Fruit fly (Drosophila melanogaster): ENCODE data around the gene CG14805.

Gene CG14805

dm6 chrX:1861620-1862184, 15.4 kb upstream of the CG14805 start, which contains the start of gene deltaCOP:
TSS of gene deltaCOP (minus strand) at chrX:1861790.
- no peak for TF ChIP-seq CG8159 (tag; optimal IDR thresholded peaks at IDR 0.05)
- peak; percentile 54 for TF ChIP-seq CG17806 (tag; optimal IDR thresholded peaks at IDR 0.05)
- TF ChIP-seq CG8301 (tag; optimal IDR thresholded peaks at IDR 0.05), result no peak
- TF ChIP-seq EcR (GFP tag; optimal IDR thresholded peaks at IDR 0.05), result peak; percentile 15
- no peak for TF ChIP-seq Pif1B (GFP tag; optimal IDR thresholded peaks at IDR 0.05)
- peak; percentile 70 for TF ChIP-seq CG32121 (GFP tag; IDR thresholded peaks at IDR 0.05)
- TF ChIP-seq CG34367 (tag; optimal IDR thresholded peaks at IDR 0.05), result no peak
- TF ChIP-seq Pif1A (GFP tag; optimal IDR thresholded peaks at IDR 0.05), result no peak
- peak; percentile 75 for TF ChIP-seq Ets98B (GFP tag; IDR thresholded peaks at IDR 0.05)
- peak; percentile 63 for TF ChIP-seq CG9948 (tag; optimal IDR thresholded peaks at IDR 0.05)
- peak; percentile 43 for TF ChIP-seq gl (tag; optimal IDR thresholded peaks at IDR 0.05)
- TF ChIP-seq CG13204 (GFP tag; optimal IDR thresholded peaks at IDR 0.05), result no peak
- no peak for TF ChIP-seq CG14655 (GFP tag; optimal IDR thresholded peaks at IDR 0.05)
- peak; percentile 52; the same call in 1 of the 2 replicates for TF ChIP-seq CG12605 (GFP tag; IDR thresholded peaks at IDR 0.05)
- TF ChIP-seq CG4496 (GFP tag; IDR thresholded peaks at IDR 0.05), result peak; percentile 69; the same call in 2 of the 3 replicates
- TF ChIP-seq CG10348 (GFP tag; IDR thresholded peaks at IDR 0.05), result peak; percentile 57
- peak; percentile 75 for TF ChIP-seq CG15710 (tag; optimal IDR thresholded peaks at IDR 0.05)
- TF ChIP-seq rn (GFP tag; IDR thresholded peaks at IDR 0.05), result peak; percentile 47; the same call in 1 of the 2 replicates
- TF ChIP-seq Snoo (tag; optimal IDR thresholded peaks at IDR 0.05), result peak; percentile 76
- peak; percentile 86 for TF ChIP-seq fd96Ca (GFP tag; IDR thresholded peaks at IDR 0.05)
- no peak for TF ChIP-seq D1 (tag; optimal IDR thresholded peaks at IDR 0.05)

- TF ChIP-seq Pif1A (GFP tag; optimal IDR thresholded peaks at IDR 0.05) (no peak), CG8159 (tag; optimal IDR thresholded peaks at IDR 0.05) (no peak), Pif1B (GFP tag; optimal IDR thresholded peaks at IDR 0.05) (no peak), CG17806 (tag; optimal IDR thresholded peaks at IDR 0.05) (no peak), CG8301 (tag; optimal IDR thresholded peaks at IDR 0.05) (no peak), Ets98B (GFP tag; IDR thresholded peaks at IDR 0.05) (no peak), CG10348 (GFP tag; IDR thresholded peaks at IDR 0.05) (no peak), CG12605 (GFP tag; IDR thresholded peaks at IDR 0.05) (no peak), Snoo (tag; optimal IDR thresholded peaks at IDR 0.05) (no peak), CG14655 (GFP tag; optimal IDR thresholded peaks at IDR 0.05) (no peak), D1 (tag; optimal IDR thresholded peaks at IDR 0.05) (no peak), fd96Ca (GFP tag; IDR thresholded peaks at IDR 0.05) (no peak), gl (tag; optimal IDR thresholded peaks at IDR 0.05) (no peak), CG32121 (GFP tag; IDR thresholded peaks at IDR 0.05) (no peak), CG13204 (GFP tag; optimal IDR thresholded peaks at IDR 0.05) (no peak), CG4496 (GFP tag; IDR thresholded peaks at IDR 0.05) (no peak), rn (GFP tag; IDR thresholded peaks at IDR 0.05) (no peak), CG9948 (tag; optimal IDR thresholded peaks at IDR 0.05) (no peak), CG34367 (tag; optimal IDR thresholded peaks at IDR 0.05) (no peak)
These were observed 11.4 kb upstream of the CG14805 start, which contains the start of the genes Gcna and MED18 for dm6 chrX:1865673-1866072. TSS of gene Gcna (minus strand) at chrX:1865835. TSS of gene MED18 (plus strand) at chrX:1865909.

- no peak for TF ChIP-seq CG32121 (GFP tag; IDR thresholded peaks at IDR 0.05)
- peak; percentile 29; the same call in 1 of the 2 replicates for TF ChIP-seq Ets98B (GFP tag; IDR thresholded peaks at IDR 0.05)
These were observed 8.5 kb upstream of the CG14805 start, which contains the start of the genes CG14803 and Pex5 for dm6 chrX:1868586-1869111. TSS of gene CG14803 (plus strand) at chrX:1868870. TSS of gene Pex5 (minus strand) at chrX:1869061.

- TF ChIP-seq EcR (GFP tag; optimal IDR thresholded peaks at IDR 0.05) (no peak), CG13204 (GFP tag; optimal IDR thresholded peaks at IDR 0.05) (no peak), gl (tag; optimal IDR thresholded peaks at IDR 0.05) (no peak), CG12605 (GFP tag; IDR thresholded peaks at IDR 0.05) (no peak), CG9948 (tag; optimal IDR thresholded peaks at IDR 0.05) (no peak), rn (GFP tag; IDR thresholded peaks at IDR 0.05) (no peak), CG34367 (tag; optimal IDR thresholded peaks at IDR 0.05) (no peak), CG32121 (GFP tag; IDR thresholded peaks at IDR 0.05) (no peak), CG4496 (GFP tag; IDR thresholded peaks at IDR 0.05) (no peak)
These were observed 3.5 kb upstream of the CG14805 start, which contains the start of the genes Pgam5 and Vps26 for dm6 chrX:1873515-1874126. TSS of gene Pgam5 (minus strand) at chrX:1873565. TSS of gene Vps26 (plus strand) at chrX:1873853.

dm6 chrX:1879606-1880110, 2.5 kb downstream of the CG14805 start, which contains the start of gene CG14818:
TSS of gene CG14818 (minus strand) at chrX:1879774.
- TF ChIP-seq CG13204 (GFP tag; optimal IDR thresholded peaks at IDR 0.05) (no peak), CG14655 (GFP tag; optimal IDR thresholded peaks at IDR 0.05) (no peak), CG8301 (tag; optimal IDR thresholded peaks at IDR 0.05) (peak; percentile 43), CG12605 (GFP tag; IDR thresholded peaks at IDR 0.05) (0 out of 2 replicates have a peak, but pooled peaks have one; percentile 24), CG4496 (GFP tag; IDR thresholded peaks at IDR 0.05) (peak; percentile 44; the same call in 1 of the 3 replicates), CG34367 (tag; optimal IDR thresholded peaks at IDR 0.05) (peak; percentile 36), Ets98B (GFP tag; IDR thresholded peaks at IDR 0.05) (peak; percentile 17; the same call in 1 of the 2 replicates), Snoo (tag; optimal IDR thresholded peaks at IDR 0.05) (peak; percentile 49), CG10348 (GFP tag; IDR thresholded peaks at IDR 0.05) (no peak), D1 (tag; optimal IDR thresholded peaks at IDR 0.05) (no peak), CG15710 (tag; optimal IDR thresholded peaks at IDR 0.05) (peak; percentile 46), gl (tag; optimal IDR thresholded peaks at IDR 0.05) (no peak), EcR (GFP tag; optimal IDR thresholded peaks at IDR 0.05) (no peak), CG8159 (tag; optimal IDR thresholded peaks at IDR 0.05) (peak; percentile 39), fd96Ca (GFP tag; IDR thresholded peaks at IDR 0.05) (peak; percentile 71), CG9948 (tag; optimal IDR thresholded peaks at IDR 0.05) (peak; percentile 30), CG17806 (tag; optimal IDR thresholded peaks at IDR 0.05) (peak; percentile 33), rn (GFP tag; IDR thresholded peaks at IDR 0.05) (peak; percentile 38; the same call in 1 of the 2 replicates)
